Worm (Caenorhabditis elegans) whole organism, L1 larva: Measurements from ENCODE around the gene Y66D12A.19.

ENCODE experiments used
- F16B12.6 ChIP-seq: fragments of 150-350 bp; optimal IDR thresholded peaks from 2 replicates; lab custom pipeline; 2014; ENCODE audit warnings: missing biosample characterization, missing genetic modification characterization
- alr-1 ChIP-seq: fragments of 200-800 bp; sonication (Bioruptor generic); optimal IDR thresholded peaks from 2 replicates; lab custom pipeline; 2018; ENCODE audit warnings: borderline replicate concordance, mild to moderate bottlenecking, missing genetic modification characterization, missing compliant biosample characterization
- ama-1 ChIP-seq: fragments of 150-350 bp; optimal IDR thresholded peaks from 2 replicates; lab custom pipeline; 2014
- ceh-8 ChIP-seq: fragments of 200-800 bp; sonication (Bioruptor generic); optimal IDR thresholded peaks from 2 replicates; lab custom pipeline; 2018; ENCODE audit warnings: mild to moderate bottlenecking, missing genetic modification characterization, moderate library complexity, missing compliant biosample characterization
- ceh-82 ChIP-seq, 3 experiments: fragments of 150-350 bp in 1 of 3; sonication (generic microtip) in 2 of 3; optimal IDR thresholded peaks; 2 replicates each; lab custom pipeline; 2014 to 2017; ENCODE audit warnings: missing biosample characterization in 3 of 3, missing genetic modification characterization in 3 of 3
- ceh-88 ChIP-seq: fragments of 200-800 bp; sonication (Bioruptor generic); IDR thresholded peaks from 2 replicates; pipeline ENCODE4 v1.3.6; 2022; ENCODE audit warnings: missing genetic modification characterization, missing compliant biosample characterization
- ces-1 ChIP-seq: fragments of 150-350 bp; optimal IDR thresholded peaks from 2 replicates; lab custom pipeline; 2014; ENCODE audit warnings: missing biosample characterization, missing genetic modification reagents, missing genetic modification characterization
- efl-3 ChIP-seq: fragments of 200-800 bp; sonication (Bioruptor generic); optimal IDR thresholded peaks from 2 replicates; lab custom pipeline; 2018; ENCODE audit warnings: mild to moderate bottlenecking, missing genetic modification characterization, missing compliant biosample characterization
- egl-13 ChIP-seq: sonication (generic microtip); optimal IDR thresholded peaks from 2 replicates; lab custom pipeline; 2016; ENCODE audit warnings: missing genotype, missing genetic modification reagents, missing genetic modification characterization, missing compliant biosample characterization
- egl-27 ChIP-seq, 2 experiments: fragments of 150-350 bp in 1 of 2; sonication (generic microtip); optimal IDR thresholded peaks; 3 replicates each; lab custom pipeline; 2017 to 2018; ENCODE audit warnings: missing biosample characterization in 2 of 2, missing genetic modification characterization in 2 of 2, missing genetic modification reagents in 2 of 2
- elt-3 ChIP-seq, 6 experiments: fragments of 150-350 bp in 1 of 6; sonication (generic microtip); optimal IDR thresholded peaks; 2 replicates each; lab custom pipeline; 2017 to 2018; ENCODE audit warnings: missing biosample characterization in 6 of 6, missing genetic modification characterization in 6 of 6, inconsistent platforms in 1 of 6
- ets-5 ChIP-seq: fragments of 200-800 bp; sonication (Bioruptor generic); IDR thresholded peaks from 2 replicates; pipeline ENCODE4 v1.3.6; 2022; ENCODE audit warnings: missing genetic modification characterization, missing compliant biosample characterization
- fkh-10 ChIP-seq: sonication (generic microtip); optimal IDR thresholded peaks from 2 replicates; lab custom pipeline; 2017; ENCODE audit warnings: missing biosample characterization, missing genetic modification reagents, missing genetic modification characterization
- hlh-17 ChIP-seq: fragments of 200-800 bp; sonication (Bioruptor generic); optimal IDR thresholded peaks from 2 replicates; lab custom pipeline; 2018; ENCODE audit warnings: missing genetic modification characterization, mild to moderate bottlenecking, missing compliant biosample characterization, moderate library complexity, borderline replicate concordance
- irx-1 ChIP-seq: sonication (generic microtip); optimal IDR thresholded peaks from 2 replicates; lab custom pipeline; 2016; ENCODE audit warnings: missing genetic modification characterization, missing compliant biosample characterization
- lin-13 ChIP-seq: fragments of 150-350 bp; optimal IDR thresholded peaks from 2 replicates; lab custom pipeline; 2014; ENCODE audit warnings: missing biosample characterization, missing genetic modification reagents, missing genetic modification characterization
- lin-14 ChIP-seq: fragments of 200-800 bp; sonication (Bioruptor generic); optimal IDR thresholded peaks from 2 replicates; lab custom pipeline; 2018; ENCODE audit warnings: mild to moderate bottlenecking, missing genetic modification characterization, moderate library complexity, missing compliant biosample characterization
- lir-3 ChIP-seq: sonication (generic microtip); optimal IDR thresholded peaks from 2 replicates; lab custom pipeline; 2016; ENCODE audit warnings: mild to moderate bottlenecking, missing genetic modification characterization, moderate library complexity, missing compliant biosample characterization; ENCODE audit not compliant: poor library complexity
- lsy-2 ChIP-seq, 2 experiments: fragments of 150-350 bp; optimal IDR thresholded peaks; 2 replicates each; lab custom pipeline; 2014; ENCODE audit warnings: missing biosample characterization in 2 of 2, missing genetic modification characterization in 2 of 2
- mab-9 ChIP-seq: fragments of 200-800 bp; sonication (Bioruptor generic); IDR thresholded peaks from 2 replicates; pipeline ENCODE4 v1.3.6; 2022; ENCODE audit warnings: missing genetic modification reagents, missing genetic modification characterization, missing compliant biosample characterization
- mef-2 ChIP-seq: fragments of 150-350 bp; optimal IDR thresholded peaks from 2 replicates; lab custom pipeline; 2014; ENCODE audit warnings: missing biosample characterization, missing genetic modification characterization
- nhr-11 ChIP-seq: fragments of 150-350 bp; optimal IDR thresholded peaks from 2 replicates; lab custom pipeline; 2014; ENCODE audit warnings: missing biosample characterization, missing genetic modification characterization
- nhr-28 ChIP-seq: fragments of 150-350 bp; optimal IDR thresholded peaks from 2 replicates; lab custom pipeline; 2014; ENCODE audit warnings: missing biosample characterization, missing genetic modification characterization
- nhr-47 ChIP-seq: sonication (generic microtip); optimal IDR thresholded peaks from 2 replicates; lab custom pipeline; 2016; ENCODE audit warnings: mild to moderate bottlenecking, missing genetic modification characterization, moderate library complexity, missing compliant biosample characterization
- nhr-71 ChIP-seq: sonication (generic microtip); optimal IDR thresholded peaks from 2 replicates; lab custom pipeline; 2016; ENCODE audit warnings: mild to moderate bottlenecking, missing genetic modification characterization, moderate library complexity, missing compliant biosample characterization
- pax-3 ChIP-seq: fragments of 200-800 bp; sonication (Bioruptor generic); optimal IDR thresholded peaks from 2 replicates; lab custom pipeline; 2018; ENCODE audit warnings: mild to moderate bottlenecking, missing genetic modification characterization, moderate library complexity, missing compliant biosample characterization
- rnt-1 ChIP-seq: sonication (generic microtip); optimal IDR thresholded peaks from 2 replicates; lab custom pipeline; 2016; ENCODE audit warnings: mild to moderate bottlenecking, missing genetic modification characterization, moderate library complexity, missing compliant biosample characterization
- snu-23 ChIP-seq: sonication (generic microtip); optimal IDR thresholded peaks from 2 replicates; lab custom pipeline; 2016; ENCODE audit warnings: missing genetic modification characterization, missing compliant biosample characterization
- sptf-1 ChIP-seq: fragments of 150-350 bp; optimal IDR thresholded peaks from 2 replicates; lab custom pipeline; 2014; ENCODE audit warnings: missing biosample characterization, missing genetic modification characterization
- tbx-2 ChIP-seq: sonication (generic microtip); optimal IDR thresholded peaks from 2 replicates; lab custom pipeline; 2016; ENCODE audit warnings: missing genetic modification characterization, missing compliant biosample characterization
- tlp-1 ChIP-seq: fragments of 150-350 bp; optimal IDR thresholded peaks from 2 replicates; lab custom pipeline; 2014; ENCODE audit warnings: missing biosample characterization, missing genetic modification characterization
- unc-130 ChIP-seq: fragments of 150-350 bp; optimal IDR thresholded peaks from 2 replicates; lab custom pipeline; 2017; ENCODE audit warnings: missing biosample characterization, missing genetic modification characterization, inconsistent platforms
- unc-98 ChIP-seq: fragments of 200-800 bp; sonication (Bioruptor generic); IDR thresholded peaks from 2 replicates; pipeline ENCODE4 v1.3.6; 2022; ENCODE audit warnings: missing genetic modification characterization, missing compliant biosample characterization
- vab-15 ChIP-seq: sonication (generic microtip); optimal IDR thresholded peaks from 2 replicates; lab custom pipeline; 2017; ENCODE audit warnings: missing genotype, mild to moderate bottlenecking, missing genetic modification characterization, missing compliant biosample characterization
- zag-1 ChIP-seq: fragments of 150-350 bp; optimal IDR thresholded peaks from 2 replicates; lab custom pipeline; 2014; ENCODE audit warnings: missing biosample characterization, missing genetic modification characterization
- zip-4 ChIP-seq: fragments of 200-800 bp; sonication (Bioruptor generic); optimal IDR thresholded peaks from 2 replicates; lab custom pipeline; 2018; ENCODE audit warnings: mild to moderate bottlenecking, missing genetic modification characterization, moderate library complexity, missing compliant biosample characterization

Y66D12A.19 gene

ce11 chrIII:11526396-11526795 lies 17.5 kb downstream of the Y66D12A.19 start, which contains the start of gene xpb-1 (continued):
- TF ChIP-seq pax-3 (no peak), ets-5 (GFP tag; lab: Robert Waterston, UW) (no peak), lsy-2 (tag; optimal IDR thresholded peaks at IDR 0.05; lab: Kevin White, UChicago) (peak; percentile 33 to 56)

- no peak for TF ChIP-seq tlp-1 (tag; lab: Kevin White, UChicago)
Measured at ce11 chrIII:11534624-11535079, 25.8 kb downstream of the Y66D12A.19 start, which contains the start of gene nrps-1. Gene nrps-1 (plus strand): TSS chrIII:11534674.

ce11 chrIII:11535453-11535852 lies 26.6 kb downstream of the Y66D12A.19 start:
- TF ChIP-seq tbx-2 (tag; lab: Kevin White, UChicago) (no peak), efl-3 (GFP tag; lab: Kevin White, UChicago) (no peak), lin-14 (GFP tag; lab: Kevin White, UChicago) (no peak), rnt-1 (tag; lab: Kevin White, UChicago) (no peak), ceh-82 (tag; optimal IDR thresholded peaks at IDR 0.05; lab: Kevin White, UChicago) (no peak), elt-3 (tag; optimal IDR thresholded peaks at IDR 0.05; lab: Kevin White, UChicago) (no peak), unc-130 (tag; lab: Kevin White, UChicago) (no peak), ceh-88 (GFP tag; lab: Robert Waterston, UW) (no peak), vab-15 (tag; lab: Kevin White, UChicago) (no peak), fkh-10 (GFP tag; lab: Kevin White, UChicago) (no peak), unc-98 (GFP tag; lab: Robert Waterston, UW) (no peak), ces-1 (GFP tag; lab: Kevin White, UChicago) (no peak), nhr-28 (tag; lab: Kevin White, UChicago) (no peak), alr-1 (tag; lab: Kevin White, UChicago) (no peak), mef-2 (tag; lab: Kevin White, UChicago) (no peak), ceh-8 (GFP tag; lab: Kevin White, UChicago) (no peak), nhr-71 (no peak), lin-13 (GFP tag; lab: Kevin White, UChicago) (no peak)

ce11 chrIII:11544947-11545346 lies 36.1 kb downstream of the Y66D12A.19 start:
- TF ChIP-seq nhr-28 (tag; lab: Kevin White, UChicago) (no peak), nhr-47 (no peak), irx-1 (tag; lab: Kevin White, UChicago) (no peak), tlp-1 (tag; lab: Kevin White, UChicago) (no peak), nhr-11 (no peak), sptf-1 (tag; lab: Kevin White, UChicago) (no peak), F16B12.6 (tag; lab: Kevin White, UChicago) (no peak), hlh-17 (no peak), zip-4 (GFP tag; lab: Kevin White, UChicago) (no peak), mab-9 (no peak), ceh-88 (GFP tag; lab: Robert Waterston, UW) (no peak), snu-23 (GFP tag; lab: Kevin White, UChicago) (no peak), ama-1 (lab: Kevin White, UChicago) (no peak), efl-3 (GFP tag; lab: Kevin White, UChicago) (no peak), lin-13 (GFP tag; lab: Kevin White, UChicago) (no peak), lir-3 (tag; lab: Kevin White, UChicago) (no peak), egl-27 (tag; optimal IDR thresholded peaks at IDR 0.05; lab: Kevin White, UChicago) (no peak), zag-1 (tag; lab: Kevin White, UChicago) (no peak), lsy-2 (tag; optimal IDR thresholded peaks at IDR 0.05; lab: Kevin White, UChicago) (no peak), egl-13 (no peak)
